Fruit fly (Drosophila melanogaster) Kc167 (cell line): ENCODE results near the gene LManI.

ENCODE experiments used
- psq ChIP-seq: fragments of >200 bp; optimal IDR thresholded peaks from 2 replicates; lab custom pipeline; 2017; ENCODE audit warnings: missing external identifiers
- ttk ChIP-seq: sonication (Bioruptor generic); optimal IDR thresholded peaks from 2 replicates; lab custom pipeline; 2017; ENCODE audit warnings: missing external identifiers

DNA sequence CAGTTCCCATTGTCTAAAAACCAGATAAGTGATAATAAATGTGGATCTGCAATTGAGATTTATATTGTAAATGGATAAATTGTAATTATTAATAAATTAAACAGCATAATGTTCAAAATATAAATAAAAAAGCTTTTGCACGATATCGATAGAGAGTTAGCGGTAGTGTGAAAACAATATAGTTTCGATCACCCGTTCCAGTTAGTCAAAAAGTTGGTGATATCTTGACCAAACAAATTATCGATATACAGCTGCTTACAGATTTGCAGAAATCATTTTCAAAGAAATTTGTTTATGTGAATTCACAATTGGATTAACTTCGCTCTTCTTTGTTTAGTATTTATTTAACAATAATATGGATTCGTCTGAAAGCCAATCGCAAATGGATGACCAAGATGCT is 17.9 kb downstream of the LManI start, which contains the start of gene Nse4:
- TF ChIP-seq psq (no peak), ttk (lab: Kevin White, UChicago) (no peak)
